Worm (Caenorhabditis elegans): ENCODE data around the gene H40L08.7.

The H40L08.7 gene

DNA sequence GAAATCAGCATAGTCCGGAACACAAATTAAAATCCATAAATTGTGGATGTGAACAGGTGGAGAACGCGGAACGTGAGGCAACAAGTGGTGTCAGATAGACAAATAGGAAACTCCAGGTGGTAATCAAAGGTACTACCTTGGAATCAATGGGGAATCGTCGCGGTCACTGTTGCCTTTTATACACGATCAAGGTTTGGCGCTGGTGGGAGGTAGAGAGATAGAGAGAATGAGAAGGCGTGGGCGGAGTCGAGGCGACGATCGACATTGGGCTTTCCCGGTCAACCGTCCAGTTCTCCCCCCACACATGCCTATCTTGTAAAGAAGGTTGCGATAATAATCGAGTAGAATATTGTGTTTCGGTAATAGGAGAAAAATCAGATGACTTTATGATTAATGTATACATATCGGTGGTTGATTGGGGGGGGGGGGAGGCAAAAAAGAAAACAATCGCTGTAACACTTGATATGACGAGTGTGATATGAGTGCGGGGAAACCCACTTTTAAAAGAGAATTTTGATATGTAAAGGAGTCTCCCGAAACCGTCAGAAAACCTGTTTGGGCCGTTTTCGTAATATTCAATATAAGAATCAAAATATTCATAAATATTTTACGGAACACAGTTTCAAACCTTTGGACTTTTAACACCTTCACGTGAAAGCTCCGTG lies at the start of gene H40L08.7, which contains the start of the genes H40L08.8 and H40L08.2:
Gene H40L08.7 (minus strand): TSS at position 148 of the 665 bp plus-strand sequence.
Gene H40L08.8 (minus strand): TSS at position 37 of the 665 bp plus-strand sequence.
Gene H40L08.2 (minus strand): TSS at position 148 of the 665 bp plus-strand sequence.
- peak; percentile 97 for TF ChIP-seq ama-1 (optimal IDR thresholded peaks at IDR 0.05)
- TF ChIP-seq hlh-11 (tag; optimal IDR thresholded peaks at IDR 0.05) = peak; percentile 49
- TF ChIP-seq mxl-3 (GFP tag; optimal IDR thresholded peaks at IDR 0.05) = peak; percentile 45
- no peak for TF ChIP-seq F37D6.2 (tag; optimal IDR thresholded peaks at IDR 0.05)
- TF ChIP-seq rbr-2 (tag; optimal IDR thresholded peaks at IDR 0.05) = no peak
- peak in 1 of 2 experiments; percentile 72 for TF ChIP-seq unc-62 (GFP tag; optimal IDR thresholded peaks at IDR 0.05 in 1 of 2)
- TF ChIP-seq unc-62 (tag; optimal IDR thresholded peaks at IDR 0.05) = no peak
- peak; percentile 98 for TF ChIP-seq aha-1 (tag)
- TF ChIP-seq madf-5 (GFP tag; IDR thresholded peaks at IDR 0.05) = no peak
- peak; percentile 56 for TF ChIP-seq hlh-30 (tag; optimal IDR thresholded peaks at IDR 0.05; ENCODE audit: insufficient read depth)
- TF ChIP-seq mdl-1 (tag; optimal IDR thresholded peaks at IDR 0.05) = peak; percentile 42 to 47
- TF ChIP-seq nhr-48 (tag; optimal IDR thresholded peaks at IDR 0.05) = peak; percentile 63
- TF ChIP-seq dmd-6 (GFP tag; IDR thresholded peaks at IDR 0.05) = peak; percentile 16; the same call in 1 of the 2 replicates
- TF ChIP-seq nhr-25 (tag; optimal IDR thresholded peaks at IDR 0.05; ENCODE audit: borderline replicate concordance, insufficient read depth) = peak; percentile 56

DNA sequence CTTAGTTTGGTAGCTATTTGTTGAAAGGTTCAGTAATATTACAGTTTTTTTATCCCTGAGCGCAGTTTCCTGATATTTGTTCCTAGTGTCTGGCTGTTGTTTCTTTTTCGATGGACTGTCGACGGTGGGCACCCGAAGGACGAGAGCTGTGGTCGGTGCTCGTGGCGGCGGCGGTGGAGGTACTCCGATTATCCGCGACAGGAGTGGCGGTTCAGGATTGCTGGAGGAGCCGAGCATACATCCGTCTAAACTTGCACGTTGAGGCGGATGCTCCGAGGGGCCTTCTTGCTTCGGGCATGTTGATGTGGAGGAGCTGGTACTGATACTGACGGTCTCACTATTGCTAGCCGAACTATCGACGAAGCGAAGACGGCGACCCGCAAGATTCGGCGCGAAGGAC lies 49.8 kb upstream of the H40L08.7 start:
- TF ChIP-seq hlh-11 (tag; optimal IDR thresholded peaks at IDR 0.05) (no peak), madf-5 (GFP tag; IDR thresholded peaks at IDR 0.05) (no peak), aha-1 (tag) (peak; percentile 80), egl-43 (GFP tag; IDR thresholded peaks at IDR 0.05) (0 out of 2 replicates have a peak, but pooled peaks have one; percentile 43), skn-1 (tag; optimal IDR thresholded peaks at IDR 0.05) (no peak), lin-15B (tag; optimal IDR thresholded peaks at IDR 0.05) (no peak), set-16 (GFP tag; IDR thresholded peaks at IDR 0.05) (peak; percentile 86)

DNA sequence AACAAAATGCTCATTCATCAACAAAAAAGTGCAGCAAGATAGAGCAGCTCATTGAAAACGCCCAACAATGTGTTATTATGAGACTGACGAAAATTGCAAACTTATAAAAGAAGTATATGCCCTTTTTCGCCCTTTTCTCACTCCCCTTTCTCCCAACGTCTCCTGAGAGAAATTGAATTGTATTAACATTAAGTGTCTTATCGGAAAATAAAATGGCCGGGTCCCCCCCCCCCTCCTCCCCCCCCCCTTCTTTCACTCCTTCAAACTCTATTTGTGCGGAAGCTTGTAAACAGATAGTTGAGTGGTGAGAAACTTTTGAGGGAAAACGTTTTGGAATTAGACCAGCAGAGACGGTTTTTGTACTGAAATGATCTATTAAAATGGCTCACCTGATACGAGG lies 49.2 kb upstream of the H40L08.7 start:
- no peak for TF ChIP-seq ZK546.5 (tag; optimal IDR thresholded peaks at IDR 0.05)
- no peak for TF ChIP-seq madf-5 (GFP tag; IDR thresholded peaks at IDR 0.05)
- no peak for TF ChIP-seq ceh-44 (GFP tag; IDR thresholded peaks at IDR 0.05)
- TF ChIP-seq ama-1 (optimal IDR thresholded peaks at IDR 0.05) = no peak
- no peak for TF ChIP-seq nhr-41 (GFP tag; IDR thresholded peaks at IDR 0.05)
- TF ChIP-seq lin-15B (tag; optimal IDR thresholded peaks at IDR 0.05) = no peak
- TF ChIP-seq snpc-4 (tag; optimal IDR thresholded peaks at IDR 0.05) = no peak
- TF ChIP-seq daf-12 (tag; optimal IDR thresholded peaks at IDR 0.05) = no peak
- no peak for TF ChIP-seq nhr-237 (tag; optimal IDR thresholded peaks at IDR 0.05)
- TF ChIP-seq lim-7 (GFP tag; IDR thresholded peaks at IDR 0.05) = no peak
- no peak for TF ChIP-seq ceh-62 (tag; optimal IDR thresholded peaks at IDR 0.05)
- TF ChIP-seq fkh-10 (GFP tag; optimal IDR thresholded peaks at IDR 0.05) = no peak

DNA sequence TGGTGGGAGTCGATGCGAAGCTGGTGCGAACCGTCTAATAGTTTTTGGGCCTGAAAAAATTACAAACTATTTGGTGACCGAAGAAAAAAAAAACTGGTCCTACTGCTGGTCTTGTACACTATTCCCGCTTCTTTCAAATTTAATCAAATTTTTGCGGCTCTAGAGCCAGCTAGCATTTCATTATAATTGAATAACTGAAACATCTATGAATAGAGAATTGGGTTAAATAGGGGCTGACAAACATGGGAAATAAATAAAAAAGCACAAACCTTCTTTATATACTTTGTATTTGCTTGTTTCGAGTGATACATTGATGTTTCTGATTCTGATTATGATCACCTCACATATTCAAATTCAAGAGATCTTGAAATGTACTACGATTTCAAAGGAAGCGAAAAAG lies 47.6 kb upstream of the H40L08.7 start:
- TF ChIP-seq nhr-28 (tag; optimal IDR thresholded peaks at IDR 0.05) = no peak
- TF ChIP-seq attf-4 (tag; optimal IDR thresholded peaks at IDR 0.05) = no peak
- TF ChIP-seq sdz-12 (GFP tag; optimal IDR thresholded peaks at IDR 0.05) = no peak
- no peak for TF ChIP-seq D1046.2 (GFP tag; IDR thresholded peaks at IDR 0.05)
- no peak for TF ChIP-seq ZK337.2 (GFP tag; IDR thresholded peaks at IDR 0.05)
- no peak for TF ChIP-seq ztf-7 (tag; optimal IDR thresholded peaks at IDR 0.05)
- peak; percentile 30 for TF ChIP-seq ces-1 (GFP tag; optimal IDR thresholded peaks at IDR 0.05)
- TF ChIP-seq ZK546.5 (tag; optimal IDR thresholded peaks at IDR 0.05) = no peak

DNA sequence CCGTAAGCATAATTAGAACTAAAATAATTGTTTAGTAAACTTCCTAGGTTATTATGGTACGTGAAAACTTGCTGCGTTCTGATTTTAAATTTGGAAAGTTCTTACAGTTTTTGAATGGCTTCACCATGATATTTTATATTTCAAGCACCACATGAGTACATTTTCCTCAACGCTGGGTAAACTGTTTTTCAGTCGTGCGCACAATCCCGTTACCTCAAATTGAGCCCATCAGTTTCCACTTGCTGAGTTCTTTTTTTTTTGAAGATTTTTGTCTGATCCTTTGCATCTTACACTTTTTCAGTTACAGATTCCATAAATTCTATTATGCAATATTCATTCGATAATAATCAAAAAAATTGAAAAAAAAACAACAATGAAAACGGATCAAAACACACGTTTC lies 43.0 kb upstream of the H40L08.7 start:
- TF ChIP-seq nhr-76 (tag; optimal IDR thresholded peaks at IDR 0.05) (no peak), mdt-29 (GFP tag; IDR thresholded peaks at IDR 0.05) (no peak), aha-1 (tag) (peak; percentile 91)
